Worm (Caenorhabditis elegans) whole organism, L3 larva: ENCODE data around the gene str-250.

Experiments used
- fkh-2 ChIP-seq: fragments of 150-350 bp; optimal IDR thresholded peaks from 2 replicates; lab custom pipeline; 2014; ENCODE audit warnings: missing biosample characterization, missing genetic modification reagents, missing genetic modification characterization
- jun-1 ChIP-seq: fragments of 150-350 bp; optimal IDR thresholded peaks from 2 replicates; lab custom pipeline; 2014; ENCODE audit warnings: missing biosample characterization, missing genetic modification reagents, missing genetic modification characterization

ce11 chrV:13955370-13956089 lies 37.1 kb downstream of the str-250 start:
- TF ChIP-seq jun-1 (tag; lab: Kevin White, UChicago), result no peak
- no peak for TF ChIP-seq fkh-2 (tag; lab: Kevin White, UChicago)
